Worm (Caenorhabditis elegans) whole organism, late embryonic: ENCODE results near the gene gro-1.
A peak's percentile ranks its signal among the peaks of the same experiment; 100 is the strongest.

ENCODE experiments used
- C38D4.7 ChIP-seq: fragments of 200-800 bp; sonication (Bioruptor generic); optimal IDR thresholded peaks from 2 replicates; lab custom pipeline; 2018; ENCODE audit warnings: mild to moderate bottlenecking, missing genetic modification characterization, moderate library complexity, missing compliant biosample characterization
- F13H6.1 ChIP-seq: sonication (generic microtip); optimal IDR thresholded peaks from 2 replicates; lab custom pipeline; 2016; ENCODE audit warnings: missing genetic modification characterization, missing compliant biosample characterization
- K02D7.2 ChIP-seq: sonication (generic microtip); optimal IDR thresholded peaks from 2 replicates; lab custom pipeline; 2017; ENCODE audit warnings: mild to moderate bottlenecking, missing genetic modification characterization, missing compliant biosample characterization
- T23F11.4 ChIP-seq: fragments of 200-800 bp; sonication (Bioruptor generic); optimal IDR thresholded peaks from 2 replicates; lab custom pipeline; 2018; ENCODE audit warnings: mild to moderate bottlenecking, missing genetic modification characterization, missing compliant biosample characterization
- Y22D7AL.16 ChIP-seq: sonication (generic microtip); optimal IDR thresholded peaks from 2 replicates; lab custom pipeline; 2016; ENCODE audit warnings: missing genetic modification characterization, missing compliant biosample characterization
- ama-1 ChIP-seq: fragments of 150-350 bp; optimal IDR thresholded peaks from 2 replicates; lab custom pipeline; 2014
- ceh-14 ChIP-seq: sonication (generic microtip); optimal IDR thresholded peaks from 2 replicates; lab custom pipeline; 2016; ENCODE audit warnings: missing genotype, missing genetic modification characterization, missing compliant biosample characterization
- ceh-18 ChIP-seq: sonication (generic microtip); optimal IDR thresholded peaks from 2 replicates; lab custom pipeline; 2016; ENCODE audit warnings: missing genetic modification characterization, missing compliant biosample characterization
- ceh-2 ChIP-seq: sonication (generic microtip); optimal IDR thresholded peaks from 2 replicates; lab custom pipeline; 2016; ENCODE audit warnings: missing genotype, missing genetic modification characterization, missing compliant biosample characterization
- ceh-24 ChIP-seq: sonication (generic microtip); optimal IDR thresholded peaks from 2 replicates; lab custom pipeline; 2016; ENCODE audit warnings: mild to moderate bottlenecking, missing genetic modification characterization, missing compliant biosample characterization
- ceh-31 ChIP-seq: sonication (generic microtip); optimal IDR thresholded peaks from 2 replicates; lab custom pipeline; 2016; ENCODE audit warnings: missing genetic modification characterization, missing compliant biosample characterization
- ceh-34 ChIP-seq: sonication (generic microtip); optimal IDR thresholded peaks from 2 replicates; lab custom pipeline; 2016; ENCODE audit warnings: mild to moderate bottlenecking, missing genetic modification characterization, missing compliant biosample characterization
- ceh-45 ChIP-seq: fragments of 200-800 bp; sonication (Bioruptor generic); IDR thresholded peaks from 2 replicates; pipeline ENCODE4 v1.3.6; 2022; ENCODE audit warnings: missing genetic modification reagents, missing genetic modification characterization, missing compliant biosample characterization
- ceh-9 ChIP-seq: sonication (generic microtip); optimal IDR thresholded peaks from 2 replicates; lab custom pipeline; 2016; ENCODE audit warnings: mild to moderate bottlenecking, missing genetic modification characterization, inconsistent platforms, missing compliant biosample characterization
- elt-2 ChIP-seq: sonication (generic microtip); optimal IDR thresholded peaks from 2 replicates; lab custom pipeline; 2016; ENCODE audit warnings: missing genetic modification reagents, missing genetic modification characterization, missing compliant biosample characterization
- elt-4 ChIP-seq: sonication (generic microtip); optimal IDR thresholded peaks from 2 replicates; lab custom pipeline; 2016; ENCODE audit warnings: missing genetic modification characterization, missing compliant biosample characterization
- eyg-1 ChIP-seq: sonication (generic microtip); optimal IDR thresholded peaks from 2 replicates; lab custom pipeline; 2016; ENCODE audit warnings: missing genotype, missing genetic modification characterization, missing compliant biosample characterization
- fax-1 ChIP-seq: sonication (generic microtip); optimal IDR thresholded peaks from 2 replicates; lab custom pipeline; 2016; ENCODE audit warnings: missing genotype, missing genetic modification characterization, missing compliant biosample characterization
- fkh-6 ChIP-seq: sonication (generic microtip); optimal IDR thresholded peaks from 2 replicates; lab custom pipeline; 2016; ENCODE audit warnings: missing genetic modification characterization, missing compliant biosample characterization
- hlh-13 ChIP-seq: fragments of 200-800 bp; sonication (Bioruptor generic); optimal IDR thresholded peaks from 2 replicates; lab custom pipeline; 2018; ENCODE audit warnings: mild to moderate bottlenecking, missing genetic modification characterization, missing compliant biosample characterization
- hlh-6 ChIP-seq: sonication (generic microtip); optimal IDR thresholded peaks from 2 replicates; lab custom pipeline; 2016; ENCODE audit warnings: missing genotype, missing genetic modification characterization, missing compliant biosample characterization
- lim-6 ChIP-seq: sonication (generic microtip); optimal IDR thresholded peaks from 2 replicates; lab custom pipeline; 2016; ENCODE audit warnings: missing genetic modification characterization, missing compliant biosample characterization
- madf-2 ChIP-seq: sonication (generic microtip); optimal IDR thresholded peaks from 2 replicates; lab custom pipeline; 2017; ENCODE audit warnings: missing genetic modification characterization, missing compliant biosample characterization
- nhr-232 ChIP-seq: sonication (generic microtip); optimal IDR thresholded peaks from 2 replicates; lab custom pipeline; 2016; ENCODE audit warnings: missing genetic modification characterization, missing compliant biosample characterization
- npax-4 ChIP-seq: sonication (generic microtip); optimal IDR thresholded peaks from 2 replicates; lab custom pipeline; 2016; ENCODE audit warnings: missing genetic modification characterization, missing compliant biosample characterization
- pha-2 ChIP-seq: sonication (generic microtip); optimal IDR thresholded peaks from 2 replicates; lab custom pipeline; 2017; ENCODE audit warnings: mild to moderate bottlenecking, missing genetic modification characterization, missing compliant biosample characterization
- pha-4 ChIP-seq: fragments of 150-350 bp; optimal IDR thresholded peaks from 2 replicates; lab custom pipeline; 2018; ENCODE audit warnings: missing biosample characterization, missing genetic modification reagents, missing genetic modification characterization
- pros-1 ChIP-seq: fragments of 150-350 bp; optimal IDR thresholded peaks from 2 replicates; lab custom pipeline; 2014; ENCODE audit warnings: missing biosample characterization, missing genetic modification reagents, missing genetic modification characterization
- sdc-2 ChIP-seq: sonication (generic microtip); optimal IDR thresholded peaks from 2 replicates; lab custom pipeline; 2016; ENCODE audit warnings: missing genotype, missing genetic modification characterization, missing compliant biosample characterization
- sox-2 ChIP-seq: fragments of 200-800 bp; sonication (Bioruptor generic); IDR thresholded peaks from 2 replicates; pipeline ENCODE4 v1.3.6; 2022; ENCODE audit warnings: missing genetic modification reagents, missing genetic modification characterization, missing compliant biosample characterization
- sox-4 ChIP-seq: sonication (generic microtip); optimal IDR thresholded peaks from 2 replicates; lab custom pipeline; 2017; ENCODE audit warnings: mild to moderate bottlenecking, missing genetic modification characterization, inconsistent platforms, missing compliant biosample characterization
- syd-9 ChIP-seq: sonication (generic microtip); optimal IDR thresholded peaks from 2 replicates; lab custom pipeline; 2016; ENCODE audit warnings: mild to moderate bottlenecking, missing genetic modification characterization, moderate library complexity, missing compliant biosample characterization
- tbx-2 ChIP-seq: sonication (generic microtip); optimal IDR thresholded peaks from 2 replicates; lab custom pipeline; 2016; ENCODE audit warnings: missing genetic modification characterization, missing compliant biosample characterization
- tbx-7 ChIP-seq: sonication (generic microtip); optimal IDR thresholded peaks from 2 replicates; lab custom pipeline; 2016; ENCODE audit warnings: missing genotype, missing genetic modification characterization, missing compliant biosample characterization
- ttx-3 ChIP-seq: sonication (generic microtip); optimal IDR thresholded peaks from 2 replicates; lab custom pipeline; 2016; ENCODE audit warnings: missing genetic modification reagents, missing genetic modification characterization, missing compliant biosample characterization
- unc-3 ChIP-seq, 2 experiments: fragments of 200-800 bp in 1 of 2; sonication (Bioruptor generic) in 1 of 2; sonication (generic microtip) in 1 of 2; conservative IDR thresholded peaks in 1 of 2; optimal IDR thresholded peaks in 1 of 2; 2 replicates each; pipeline versions ENCODE4 v1.3.6 to Lab custom; 2016 to 2022; ENCODE audit warnings: missing compliant biosample characterization in 2 of 2, missing genetic modification characterization in 2 of 2, missing genetic modification reagents in 1 of 2
- unc-42 ChIP-seq: sonication (generic microtip); optimal IDR thresholded peaks from 2 replicates; lab custom pipeline; 2016; ENCODE audit warnings: missing genotype, missing genetic modification characterization, missing compliant biosample characterization
- unc-55 ChIP-seq: sonication (generic microtip); optimal IDR thresholded peaks from 2 replicates; lab custom pipeline; 2017; ENCODE audit warnings: missing biosample characterization, missing genetic modification reagents, missing genetic modification characterization
- unc-86 ChIP-seq: sonication (generic microtip); optimal IDR thresholded peaks from 2 replicates; lab custom pipeline; 2016; ENCODE audit warnings: missing genetic modification characterization, missing compliant biosample characterization

Gene gro-1

DNA sequence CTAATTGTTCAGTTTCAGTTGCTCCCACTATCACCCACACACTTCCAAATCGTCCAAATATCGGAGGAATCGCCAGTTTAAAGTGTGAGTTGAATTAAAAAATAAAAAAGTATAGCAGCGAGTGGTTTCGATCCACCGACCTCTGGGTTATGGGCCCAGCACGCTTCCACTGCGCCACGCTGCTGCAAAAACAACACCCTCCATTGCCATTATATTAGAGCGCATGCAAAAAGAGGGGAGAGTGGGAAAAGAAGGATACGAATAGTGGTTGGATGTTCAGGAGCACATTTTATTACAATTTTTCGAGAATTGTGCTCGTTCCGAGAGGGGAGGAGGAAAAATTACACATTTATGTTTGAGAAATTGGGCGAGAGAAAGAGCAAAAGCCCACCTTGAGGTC is 30.0 kb downstream of the gro-1 start (continued):
- TF ChIP-seq sox-2 (GFP tag; lab: Robert Waterston, UW), result peak; percentile 78
- TF ChIP-seq sox-4 (tag; lab: Kevin White, UChicago), result peak; percentile 86
- TF ChIP-seq madf-2 (tag; lab: Kevin White, UChicago), result peak; percentile 77
- TF ChIP-seq fax-1 (tag; lab: Kevin White, UChicago), result peak; percentile 87
- TF ChIP-seq nhr-232 (tag; lab: Kevin White, UChicago), result peak; percentile 85
- peak; percentile 13 for TF ChIP-seq tbx-7 (tag; lab: Kevin White, UChicago)
- peak; percentile 85 for TF ChIP-seq C38D4.7 (GFP tag; lab: Kevin White, UChicago)
- peak; percentile 94 for TF ChIP-seq hlh-6
- peak; percentile 94 for TF ChIP-seq ceh-34 (tag; lab: Kevin White, UChicago)
- TF ChIP-seq ceh-2 (tag; lab: Kevin White, UChicago), result peak; percentile 80
- peak; percentile 91 for TF ChIP-seq syd-9
- peak; percentile 81 for TF ChIP-seq T23F11.4
- peak; percentile 80 for TF ChIP-seq ceh-45 (GFP tag; lab: Robert Waterston, UW)
- TF ChIP-seq lim-6 (tag; lab: Kevin White, UChicago), result peak; percentile 22
- TF ChIP-seq hlh-13, result peak; percentile 88
- TF ChIP-seq elt-2 (tag; lab: Kevin White, UChicago), result peak; percentile 84
- TF ChIP-seq pros-1 (tag; lab: Kevin White, UChicago), result no peak
- TF ChIP-seq unc-3 (GFP tag; conservative IDR thresholded peaks at IDR 0.05; lab: Robert Waterston, UW), result peak; percentile 82
- TF ChIP-seq unc-3 (tag; optimal IDR thresholded peaks at IDR 0.05; lab: Kevin White, UChicago), result peak; percentile 78
- peak; percentile 79 for TF ChIP-seq npax-4 (tag; lab: Kevin White, UChicago)
- TF ChIP-seq elt-4 (tag; lab: Kevin White, UChicago), result no peak
- TF ChIP-seq ceh-9 (tag; lab: Kevin White, UChicago), result peak; percentile 77
- no peak for TF ChIP-seq unc-55
- peak; percentile 85 for TF ChIP-seq ceh-18 (tag; lab: Kevin White, UChicago)
- TF ChIP-seq ceh-14 (tag; lab: Kevin White, UChicago), result peak; percentile 89
- peak; percentile 63 for TF ChIP-seq eyg-1 (tag; lab: Kevin White, UChicago)
- TF ChIP-seq K02D7.2 (tag; lab: Kevin White, UChicago), result peak; percentile 80
- TF ChIP-seq Y22D7AL.16 (tag; lab: Kevin White, UChicago), result peak; percentile 80
- TF ChIP-seq ceh-31, result peak; percentile 57
- peak; percentile 85 for TF ChIP-seq ttx-3 (tag; lab: Kevin White, UChicago)
- no peak for TF ChIP-seq ama-1 (lab: Kevin White, UChicago)
- peak; percentile 87 for TF ChIP-seq unc-86 (tag; lab: Kevin White, UChicago)
- TF ChIP-seq pha-4 (tag; lab: Kevin White, UChicago), result no peak
- peak; percentile 92 for TF ChIP-seq pha-2 (tag; lab: Kevin White, UChicago)
- peak; percentile 83 for TF ChIP-seq tbx-2 (tag; lab: Kevin White, UChicago)
- TF ChIP-seq F13H6.1 (tag; lab: Kevin White, UChicago), result peak; percentile 91
- TF ChIP-seq, all 69 proteins: peak for 59

- TF ChIP-seq eyg-1 (tag; lab: Kevin White, UChicago) (no peak), tbx-2 (tag; lab: Kevin White, UChicago) (no peak), unc-42 (tag; lab: Kevin White, UChicago) (no peak), pha-2 (tag; lab: Kevin White, UChicago) (no peak), fkh-6 (no peak), ceh-24 (no peak), sdc-2 (no peak), pros-1 (tag; lab: Kevin White, UChicago) (no peak), unc-3 (GFP tag; conservative IDR thresholded peaks at IDR 0.05; lab: Robert Waterston, UW) (no peak), unc-3 (tag; optimal IDR thresholded peaks at IDR 0.05; lab: Kevin White, UChicago) (no peak)
- TF ChIP-seq, all 69 proteins: peak for 0
Measured at ce11 chrIII:5301786-5302268, 36.9 kb downstream of the gro-1 start, which contains the start of the genes T15B12.2 and F52C9.5. TSS of gene T15B12.2 (minus strand) at chrIII:5301886. TSS of gene F52C9.5 (plus strand) at chrIII:5302218.
